Worm (Caenorhabditis elegans) whole organism, L2 larva: Measurements from ENCODE around the gene mec-5.

ENCODE experiments used
- R02D3.7 ChIP-seq: fragments of 150-350 bp; optimal IDR thresholded peaks from 2 replicates; lab custom pipeline; 2014; ENCODE audit warnings: missing biosample characterization, missing genetic modification characterization
- nhr-11 ChIP-seq: fragments of 150-350 bp; optimal IDR thresholded peaks from 2 replicates; lab custom pipeline; 2014; ENCODE audit warnings: missing biosample characterization, missing genetic modification characterization
- ztf-4 ChIP-seq: fragments of 150-350 bp; optimal IDR thresholded peaks from 2 replicates; lab custom pipeline; 2014; ENCODE audit warnings: missing biosample characterization, missing genetic modification characterization

DNA sequence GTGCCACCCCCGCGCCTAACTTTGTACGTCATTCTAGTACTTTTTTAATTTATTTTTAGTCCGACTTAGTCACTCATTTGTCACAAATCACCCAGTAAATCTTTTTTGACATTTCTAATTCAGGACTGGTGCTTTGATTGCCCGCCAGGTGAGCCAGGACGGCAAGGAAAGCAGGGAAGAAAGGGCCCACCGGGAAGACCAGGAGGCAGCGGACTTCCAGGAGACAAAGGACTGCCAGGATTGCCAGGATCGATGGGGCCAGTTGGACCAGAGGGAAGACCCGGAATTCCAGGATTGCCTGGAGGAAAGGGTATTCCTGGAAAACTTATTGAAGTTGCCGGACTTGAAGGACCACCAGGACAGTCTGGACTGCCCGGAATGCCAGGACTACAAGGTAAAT, 9.3 kb downstream of the mec-5 start:
- TF ChIP-seq R02D3.7 (tag; lab: Kevin White, UChicago) (no peak), ztf-4 (tag; lab: Kevin White, UChicago) (no peak), nhr-11 (tag; lab: Kevin White, UChicago) (no peak)
